Fruit fly (Drosophila melanogaster) whole organism: ENCODE measurements around the gene CG6051.

Experiments used
- CG8478 ChIP-seq: fragments of >200 bp; optimal IDR thresholded peaks from 2 replicates; lab custom pipeline; 2018; ENCODE audit warnings: inconsistent platforms
- Dll ChIP-seq: fragments of >200 bp; optimal IDR thresholded peaks from 2 replicates; lab custom pipeline; 2017
- EcR ChIP-seq, 2 experiments: fragments of >200 bp; optimal IDR thresholded peaks; 2 replicates each; lab custom pipeline; 2017; ENCODE audit warnings: missing biosample characterization in 2 of 2, missing genetic modification characterization in 2 of 2, missing genetic modification reagents in 2 of 2
- pan ChIP-seq: fragments of >200 bp; optimal IDR thresholded peaks from 2 replicates; lab custom pipeline; 2017
- psq ChIP-seq: fragments of >200 bp; optimal IDR thresholded peaks from 2 replicates; lab custom pipeline; 2017
- usp ChIP-seq: fragments of >200 bp; optimal IDR thresholded peaks from 2 replicates; lab custom pipeline; 2017; ENCODE audit warnings: missing biosample characterization, missing genetic modification characterization, mixed read lengths

The CG6051 gene

DNA sequence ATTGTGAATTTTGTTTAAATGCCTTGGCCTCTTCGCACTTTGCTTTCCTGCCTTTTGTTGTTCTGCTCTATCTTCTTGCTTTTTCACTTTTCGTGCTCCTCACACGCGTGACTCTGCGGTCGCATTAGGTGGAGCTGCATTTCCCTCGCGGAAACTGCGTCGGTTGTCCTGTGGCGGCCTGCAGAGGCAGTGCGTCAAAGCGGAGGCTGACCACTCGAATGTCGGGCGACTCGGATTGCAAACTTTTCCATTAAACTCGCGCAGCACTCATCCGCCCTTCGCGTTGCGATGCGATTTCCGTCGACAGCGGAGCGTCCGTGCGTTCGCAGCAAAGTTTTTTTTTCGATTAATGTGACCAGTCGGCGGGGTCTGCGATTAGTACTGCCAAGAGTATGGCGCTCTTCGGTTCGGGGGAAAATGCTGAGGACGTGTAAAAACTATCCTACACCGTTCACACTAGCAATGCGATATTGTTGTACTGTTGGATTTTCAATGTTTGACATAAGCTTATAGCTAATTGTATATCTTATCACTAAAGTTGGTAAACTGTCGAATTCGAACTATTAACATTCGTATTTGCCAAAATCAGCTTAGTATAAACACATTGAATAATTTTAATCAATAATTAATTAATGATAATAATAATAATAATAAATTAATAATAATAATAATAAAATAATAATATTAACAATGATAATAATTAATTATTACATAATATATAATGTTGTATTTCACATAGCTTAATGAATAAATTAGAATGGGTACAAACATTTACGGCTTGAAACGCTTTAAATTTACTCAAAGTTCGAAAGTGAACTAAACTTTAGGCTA lies at the start of gene CG6051:
Gene CG6051 (minus strand): TSS at position 385 of the 831 bp plus-strand sequence.
- TF ChIP-seq Dll: no peak
- no peak for TF ChIP-seq pan (lab: Kevin White, UChicago)
- TF ChIP-seq EcR (GFP tag; optimal IDR thresholded peaks at IDR 0.05; lab: Kevin White, UChicago): no peak
- no peak for TF ChIP-seq psq (lab: Kevin White, UChicago)
- TF ChIP-seq usp (GFP tag; lab: Kevin White, UChicago): no peak
- no peak for TF ChIP-seq CG8478 (lab: Kevin White, UChicago)

DNA sequence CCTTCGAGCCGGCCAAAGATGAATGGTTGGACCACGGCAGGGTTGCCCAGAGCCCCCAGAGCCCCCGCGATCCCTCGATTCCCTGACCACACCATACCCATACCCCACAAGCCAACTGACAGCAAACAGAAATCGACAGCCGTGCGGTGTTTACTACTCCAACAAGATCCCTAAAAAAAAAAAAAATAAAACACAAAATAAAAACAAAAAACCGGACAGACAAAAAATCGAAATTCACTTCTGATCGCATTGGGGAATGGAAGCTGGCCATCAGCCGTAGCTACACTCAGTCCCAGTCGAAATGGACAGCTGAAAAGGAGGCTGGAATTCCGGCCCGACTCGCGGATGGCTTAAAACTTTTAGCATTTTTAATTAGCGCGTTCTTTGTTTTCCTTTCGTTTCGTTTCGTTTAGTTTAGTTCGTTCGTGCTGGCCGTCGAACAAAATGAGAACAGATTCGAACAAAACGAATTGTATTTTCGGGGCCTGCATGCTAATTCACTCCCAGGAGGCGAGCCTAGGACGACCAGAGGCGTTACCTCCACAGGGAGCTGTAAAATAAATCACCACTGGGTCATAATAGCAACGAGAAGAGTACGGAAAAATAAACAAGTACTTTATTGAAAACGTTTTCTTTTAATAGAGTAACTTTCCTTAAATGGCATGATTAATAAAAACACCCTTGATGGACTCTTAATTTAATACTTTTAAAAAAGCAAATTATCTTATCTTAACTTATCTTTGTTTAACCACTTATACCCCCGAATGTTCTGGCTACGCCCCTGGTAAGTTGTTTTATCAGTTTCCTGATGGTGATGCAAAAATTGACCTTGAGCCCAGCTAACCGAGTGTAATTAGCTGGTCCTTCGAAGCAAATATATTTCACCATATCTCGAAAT lies 48.3 kb upstream of the CG6051 start:
- TF ChIP-seq Dll (no peak), EcR (GFP tag; optimal IDR thresholded peaks at IDR 0.05; lab: Kevin White, UChicago) (no peak), psq (lab: Kevin White, UChicago) (no peak), pan (lab: Kevin White, UChicago) (no peak), usp (GFP tag; lab: Kevin White, UChicago) (no peak), CG8478 (lab: Kevin White, UChicago) (no peak)

DNA sequence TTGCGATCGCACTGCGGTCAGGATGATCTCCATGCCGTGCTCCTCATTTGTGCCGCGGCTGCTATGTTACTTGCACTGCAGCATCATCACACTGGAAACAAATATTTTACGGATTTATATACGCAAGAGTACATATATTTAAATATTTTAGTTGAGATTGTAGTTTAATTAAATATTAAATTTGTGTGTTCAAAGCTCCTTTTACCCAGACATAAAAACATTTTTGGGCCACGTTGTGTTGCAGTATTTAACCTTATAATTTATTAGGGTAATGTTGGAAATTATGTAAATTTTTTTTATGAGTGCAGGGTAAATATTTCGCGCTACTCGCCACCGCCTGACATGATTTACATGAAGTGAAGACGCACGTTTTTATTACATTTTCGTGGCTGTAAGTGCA lies 46.7 kb upstream of the CG6051 start:
- TF ChIP-seq usp (GFP tag; lab: Kevin White, UChicago) (no peak), EcR (GFP tag; optimal IDR thresholded peaks at IDR 0.05; lab: Kevin White, UChicago) (no peak), pan (lab: Kevin White, UChicago) (no peak)

DNA sequence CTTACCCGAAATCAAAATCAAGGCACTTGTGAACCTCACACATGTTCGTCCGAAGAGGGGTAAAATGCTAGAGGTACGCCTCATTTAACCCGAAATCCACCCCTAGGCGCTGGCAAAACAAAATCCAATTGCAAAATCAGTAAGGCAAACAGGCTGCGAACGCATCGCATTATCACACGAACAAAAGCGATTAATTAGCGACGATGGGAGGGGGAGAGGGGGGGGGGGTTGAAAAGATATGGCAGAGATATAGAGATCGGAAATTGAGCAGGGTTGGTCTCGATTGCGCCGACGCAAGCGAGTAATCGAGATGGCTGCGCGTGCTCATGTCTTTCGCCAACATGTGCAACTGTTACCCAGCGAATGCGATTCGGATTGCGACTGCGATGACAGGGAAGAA lies 46.0 kb upstream of the CG6051 start:
- TF ChIP-seq usp (GFP tag; lab: Kevin White, UChicago) (no peak), psq (lab: Kevin White, UChicago) (no peak), CG8478 (lab: Kevin White, UChicago) (no peak), Dll (no peak), pan (lab: Kevin White, UChicago) (no peak), EcR (GFP tag; optimal IDR thresholded peaks at IDR 0.05; lab: Kevin White, UChicago) (no peak)

DNA sequence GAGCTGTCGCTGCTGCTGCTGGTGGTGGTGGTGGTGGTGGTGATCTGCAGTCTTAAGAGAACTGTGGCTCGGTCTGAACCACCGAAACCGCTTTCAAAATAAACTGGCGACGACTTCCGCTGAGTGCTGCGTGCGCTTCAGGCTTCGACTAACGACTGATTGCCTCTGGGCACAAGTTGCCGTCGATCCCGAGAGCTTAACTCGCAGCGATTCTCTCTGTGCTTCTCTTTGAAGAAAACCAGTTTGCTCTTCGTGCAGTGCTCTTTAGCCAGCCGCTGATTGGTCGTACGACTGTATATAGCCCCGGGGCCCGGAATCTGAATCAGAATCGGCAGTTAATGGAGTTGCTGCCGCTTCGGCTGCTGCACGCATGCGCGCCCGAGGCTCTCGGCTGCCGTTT lies 43.2 kb upstream of the CG6051 start, which contains the start of gene Ser:
Gene Ser (minus strand): TSS at position 162 of the 400 bp plus-strand sequence.
- TF ChIP-seq Dll (peak; percentile 30), CG8478 (lab: Kevin White, UChicago) (no peak), EcR (GFP tag; optimal IDR thresholded peaks at IDR 0.05; lab: Kevin White, UChicago) (no peak), psq (lab: Kevin White, UChicago) (no peak), pan (lab: Kevin White, UChicago) (no peak)

DNA sequence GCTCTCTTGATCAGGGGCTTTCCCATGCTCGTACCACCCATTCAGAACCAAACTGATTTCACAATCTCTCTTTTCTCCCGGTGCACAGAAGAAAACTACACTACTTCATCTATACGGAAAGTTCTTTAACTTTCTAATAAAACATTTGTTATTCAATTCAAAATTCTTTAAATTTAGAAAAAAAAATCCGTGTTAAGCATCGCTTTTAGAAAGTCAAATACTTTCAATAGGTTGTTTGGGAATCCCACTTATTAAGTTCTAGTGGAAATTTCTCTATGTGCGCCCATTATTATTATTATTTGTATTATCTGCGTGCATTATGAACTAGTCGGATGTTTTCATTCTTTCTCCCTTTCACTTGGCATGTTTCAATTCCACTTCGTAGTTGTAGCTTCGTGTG lies 42.2 kb upstream of the CG6051 start:
- TF ChIP-seq pan (lab: Kevin White, UChicago) (no peak), EcR (GFP tag; optimal IDR thresholded peaks at IDR 0.05; lab: Kevin White, UChicago) (no peak), Dll (no peak), CG8478 (lab: Kevin White, UChicago) (no peak), usp (GFP tag; lab: Kevin White, UChicago) (no peak), psq (lab: Kevin White, UChicago) (no peak)

DNA sequence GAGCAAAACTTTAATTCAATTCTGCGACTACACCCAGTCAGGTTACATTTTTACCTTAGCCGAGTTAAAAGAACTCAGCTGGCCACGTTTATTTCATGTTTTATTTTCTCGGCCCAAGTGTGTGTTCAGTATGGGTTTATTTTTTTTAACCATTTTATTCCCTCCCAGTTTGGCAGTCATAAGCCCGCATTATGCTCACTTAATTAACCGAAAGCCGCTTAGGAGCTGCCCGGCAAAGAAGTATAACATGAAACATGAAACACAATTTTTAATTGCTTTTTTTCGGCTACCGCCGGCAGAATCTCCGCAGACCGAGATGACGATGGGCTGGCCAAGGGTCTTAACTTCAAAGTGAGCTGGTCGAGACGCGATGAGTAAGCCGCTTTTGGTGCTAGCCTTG lies 36.0 kb upstream of the CG6051 start:
- TF ChIP-seq pan (lab: Kevin White, UChicago) (no peak), usp (GFP tag; lab: Kevin White, UChicago) (no peak), Dll (no peak), EcR (GFP tag; optimal IDR thresholded peaks at IDR 0.05; lab: Kevin White, UChicago) (no peak), CG8478 (lab: Kevin White, UChicago) (no peak), psq (lab: Kevin White, UChicago) (no peak)

DNA sequence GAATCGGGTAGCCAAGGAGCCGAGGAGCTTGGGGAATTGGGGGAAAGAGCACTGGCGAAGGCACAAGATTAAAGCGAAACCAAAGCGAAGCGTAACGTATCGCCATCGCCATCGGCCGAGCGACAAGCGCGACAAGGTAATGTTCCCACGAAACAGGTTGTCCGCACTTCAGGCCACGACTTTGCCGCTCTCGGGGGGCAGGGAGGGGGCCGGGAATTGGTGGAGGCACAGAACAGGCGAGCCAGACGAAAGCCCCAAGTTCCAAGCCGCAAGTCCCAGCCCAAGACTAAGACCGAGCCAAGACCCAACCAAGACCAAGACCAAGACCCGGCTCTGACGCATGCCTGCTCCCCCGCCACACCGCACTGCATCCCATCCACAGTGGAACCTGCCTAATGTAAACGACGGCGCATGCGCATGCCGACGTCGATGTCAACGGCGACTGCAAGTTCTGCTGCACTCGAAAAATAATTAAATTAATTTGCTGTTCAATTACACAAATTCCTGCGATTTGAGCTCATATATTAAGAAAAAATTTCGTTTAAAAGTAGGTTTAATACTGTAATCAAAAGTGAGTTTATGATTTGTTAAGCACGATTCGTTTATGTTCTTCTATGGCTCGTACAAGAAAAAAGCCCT lies 35.2 kb upstream of the CG6051 start:
- TF ChIP-seq Dll: no peak
- no peak for TF ChIP-seq CG8478 (lab: Kevin White, UChicago)
- no peak for TF ChIP-seq pan (lab: Kevin White, UChicago)
- TF ChIP-seq usp (GFP tag; lab: Kevin White, UChicago): no peak
- TF ChIP-seq psq (lab: Kevin White, UChicago): no peak
- TF ChIP-seq EcR (GFP tag; optimal IDR thresholded peaks at IDR 0.05; lab: Kevin White, UChicago): no peak

DNA sequence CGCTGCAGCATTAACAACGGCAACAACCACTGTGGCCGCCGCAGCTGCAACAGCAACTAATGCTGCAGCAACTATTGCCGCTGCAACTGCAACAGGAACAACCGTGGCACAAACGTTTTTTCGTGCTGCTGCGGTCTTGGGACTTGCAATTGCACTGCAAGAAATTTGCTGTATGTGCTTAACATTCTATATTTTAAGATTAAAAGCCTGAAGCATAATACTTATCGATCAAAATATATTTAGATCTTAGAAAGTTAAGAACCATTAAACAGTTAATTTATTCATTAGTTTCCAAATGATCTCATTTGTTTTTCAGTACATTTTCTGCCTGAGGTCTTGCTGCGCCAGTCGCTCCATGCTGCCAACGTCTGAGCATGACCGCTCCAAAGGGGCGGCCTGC lies 30.2 kb upstream of the CG6051 start:
- no peak for TF ChIP-seq usp (GFP tag; lab: Kevin White, UChicago)
- TF ChIP-seq EcR (GFP tag; optimal IDR thresholded peaks at IDR 0.05; lab: Kevin White, UChicago): no peak
- TF ChIP-seq Dll: no peak
- TF ChIP-seq psq (lab: Kevin White, UChicago): no peak
- no peak for TF ChIP-seq CG8478 (lab: Kevin White, UChicago)

DNA sequence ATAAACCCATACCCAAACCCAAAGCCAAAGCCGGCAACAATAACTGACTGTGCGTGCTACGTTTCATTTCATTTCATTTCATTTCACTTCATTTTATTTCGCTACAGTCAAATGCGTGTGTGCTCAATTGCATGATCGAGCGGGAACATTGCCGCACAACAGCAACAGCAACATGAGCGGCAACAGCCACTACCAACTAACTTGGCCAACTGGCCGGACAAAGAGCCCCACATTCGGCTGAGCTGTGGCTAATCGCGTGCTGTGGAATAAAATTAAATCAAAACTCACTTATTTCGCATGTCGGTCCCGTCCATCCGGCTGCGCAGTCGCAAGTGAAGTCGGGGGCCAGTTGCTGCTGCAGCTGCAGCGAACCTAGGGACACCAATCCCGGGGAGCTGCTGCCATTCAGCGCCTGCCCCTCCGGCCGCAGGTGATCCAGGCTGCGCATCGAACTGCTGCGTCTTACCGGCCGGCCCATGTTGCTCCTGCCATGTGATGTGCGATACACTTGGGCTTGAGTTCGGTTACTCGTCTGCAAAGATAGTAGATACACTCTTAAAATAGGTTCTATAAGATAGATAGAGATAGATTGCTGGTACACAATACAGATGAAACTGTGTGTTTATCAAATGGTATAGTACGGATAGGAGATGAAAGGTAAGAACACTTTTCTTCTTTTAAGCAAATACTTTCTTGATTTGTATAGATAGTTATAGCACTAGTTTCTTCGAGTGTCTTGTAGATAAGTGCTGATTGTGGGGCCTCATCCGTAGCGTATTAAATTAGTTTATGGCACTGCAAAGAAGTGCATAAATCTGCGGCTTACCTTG lies 27.9 kb upstream of the CG6051 start:
- TF ChIP-seq CG8478 (lab: Kevin White, UChicago): no peak
- TF ChIP-seq Dll: no peak
